Worm (Caenorhabditis elegans): ENCODE results near the gene acly-1.

The acly-1 gene

DNA sequence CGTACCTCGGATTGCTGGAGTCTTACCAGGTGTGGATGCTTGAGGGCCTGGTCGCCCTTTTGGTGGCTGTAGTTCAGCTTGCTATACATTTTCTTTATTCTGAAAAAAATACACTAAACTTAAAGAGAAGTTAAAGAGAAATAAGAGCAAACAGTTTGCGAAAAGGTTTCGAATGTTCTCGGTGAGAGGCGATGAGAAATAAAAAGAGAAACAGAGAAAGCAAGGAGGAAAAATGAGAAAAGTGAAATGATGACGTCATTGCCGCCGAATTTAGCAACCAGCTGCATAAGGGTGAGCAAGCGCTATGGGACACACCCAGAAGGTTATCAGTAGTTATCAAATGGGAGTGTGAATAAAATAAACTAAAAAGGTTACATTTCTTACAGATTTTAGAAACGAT, 25.6 kb upstream of the acly-1 start, which contains the start of gene cebp-1 (continued):
- no peak for TF ChIP-seq nhr-77 (tag; optimal IDR thresholded peaks at IDR 0.05)
- no peak for TF ChIP-seq tbx-2 (tag; optimal IDR thresholded peaks at IDR 0.05)
- TF ChIP-seq xbp-1 (tag; optimal IDR thresholded peaks at IDR 0.05), result no peak
- 0 out of 2 replicates have a peak, but pooled peaks have one; percentile 2 for TF ChIP-seq nhr-19 (GFP tag; conservative IDR thresholded peaks at IDR 0.05)
- TF ChIP-seq zag-1 (tag; optimal IDR thresholded peaks at IDR 0.05), result no peak
- TF ChIP-seq efl-3 (GFP tag; optimal IDR thresholded peaks at IDR 0.05), result no peak
- no peak for TF ChIP-seq aly-2 (tag; optimal IDR thresholded peaks at IDR 0.05)
- TF ChIP-seq mab-9 (GFP tag; IDR thresholded peaks at IDR 0.05), result no peak
- no peak for TF ChIP-seq hlh-17 (GFP tag; optimal IDR thresholded peaks at IDR 0.05; ENCODE audit: borderline replicate concordance)
- no peak for TF ChIP-seq efl-1 (optimal IDR thresholded peaks at IDR 0.05)
- peak in 1 of 2 experiments; percentile 69 for TF ChIP-seq efl-1 (GFP tag; optimal IDR thresholded peaks at IDR 0.05 in 1 of 2)
- TF ChIP-seq nhr-90 (tag; optimal IDR thresholded peaks at IDR 0.05; ENCODE audit: poor library complexity), result no peak
- TF ChIP-seq sup-37 (GFP tag; optimal IDR thresholded peaks at IDR 0.05), result no peak
- TF ChIP-seq isw-1 (GFP tag; IDR thresholded peaks at IDR 0.05), result no peak
- TF ChIP-seq lin-39 (tag; optimal IDR thresholded peaks at IDR 0.05), result no peak
- TF ChIP-seq mep-1 (tag; optimal IDR thresholded peaks at IDR 0.05), result peak; percentile 46
- no peak for TF ChIP-seq fos-1 (tag; optimal IDR thresholded peaks at IDR 0.05)
- no peak for TF ChIP-seq hpl-2 (GFP tag; optimal IDR thresholded peaks at IDR 0.05)
- no peak for TF ChIP-seq sptf-1 (tag; optimal IDR thresholded peaks at IDR 0.05)
- TF ChIP-seq lir-3 (tag; optimal IDR thresholded peaks at IDR 0.05; ENCODE audit: poor library complexity), result no peak
- TF ChIP-seq nhr-71 (tag; optimal IDR thresholded peaks at IDR 0.05), result peak; percentile 19
- no peak for TF ChIP-seq C04F5.9 (tag; optimal IDR thresholded peaks at IDR 0.05)
- peak in 1 of 2 experiments; percentile 0 for TF ChIP-seq lin-35 (GFP tag; optimal IDR thresholded peaks at IDR 0.05)
- TF ChIP-seq C16A3.4 (tag; optimal IDR thresholded peaks at IDR 0.05), result no peak
- no peak for TF ChIP-seq nhr-12 (tag; optimal IDR thresholded peaks at IDR 0.05)
- no peak for TF ChIP-seq ama-1 (optimal IDR thresholded peaks at IDR 0.05)
- TF ChIP-seq blmp-1 (tag; optimal IDR thresholded peaks at IDR 0.05), result peak; percentile 89
- no peak for TF ChIP-seq lin-13 (GFP tag; optimal IDR thresholded peaks at IDR 0.05)
- TF ChIP-seq sox-4 (tag; optimal IDR thresholded peaks at IDR 0.05), result no peak
- no peak for TF ChIP-seq elt-3 (tag; optimal IDR thresholded peaks at IDR 0.05)
- TF ChIP-seq egl-13 (tag; optimal IDR thresholded peaks at IDR 0.05), result no peak
- TF ChIP-seq nhr-28 (tag; optimal IDR thresholded peaks at IDR 0.05), result no peak
- TF ChIP-seq snu-23 (GFP tag; optimal IDR thresholded peaks at IDR 0.05), result no peak
- no peak for TF ChIP-seq ets-5 (GFP tag; IDR thresholded peaks at IDR 0.05)
- no peak for TF ChIP-seq lin-15B (tag; optimal IDR thresholded peaks at IDR 0.05)
- no peak for TF ChIP-seq fkh-4 (tag; optimal IDR thresholded peaks at IDR 0.05; ENCODE audit: borderline replicate concordance)
- no peak for TF ChIP-seq egl-27 (tag; optimal IDR thresholded peaks at IDR 0.05)
- TF ChIP-seq nhr-85 (tag), result no peak
- no peak for TF ChIP-seq hlh-4 (tag; optimal IDR thresholded peaks at IDR 0.05)
- TF ChIP-seq skn-1 (tag; optimal IDR thresholded peaks at IDR 0.05), result peak; percentile 39
- no peak for TF ChIP-seq nhr-20 (tag; optimal IDR thresholded peaks at IDR 0.05)
- no peak for TF ChIP-seq unc-62 (GFP tag; optimal IDR thresholded peaks at IDR 0.05)
- TF ChIP-seq zip-4 (GFP tag; optimal IDR thresholded peaks at IDR 0.05), result no peak
- TF ChIP-seq ceh-82 (tag; optimal IDR thresholded peaks at IDR 0.05), result no peak
- no peak for TF ChIP-seq pax-3 (tag; optimal IDR thresholded peaks at IDR 0.05)
- no peak for TF ChIP-seq alr-1 (tag; optimal IDR thresholded peaks at IDR 0.05; ENCODE audit: borderline replicate concordance)
- TF ChIP-seq elt-2 (tag; optimal IDR thresholded peaks at IDR 0.05), result peak; percentile 21
- TF ChIP-seq ceh-88 (GFP tag; IDR thresholded peaks at IDR 0.05), result no peak
- TF ChIP-seq fkh-8 (tag; optimal IDR thresholded peaks at IDR 0.05), result no peak
- no peak for TF ChIP-seq nhr-11 (tag; optimal IDR thresholded peaks at IDR 0.05)
- no peak for TF ChIP-seq swsn-7 (tag; optimal IDR thresholded peaks at IDR 0.05)
- no peak for TF ChIP-seq nhr-237 (tag; optimal IDR thresholded peaks at IDR 0.05)
- no peak for TF ChIP-seq C34B4.2 (tag; optimal IDR thresholded peaks at IDR 0.05)
- TF ChIP-seq pag-3 (tag; optimal IDR thresholded peaks at IDR 0.05; ENCODE audit: borderline replicate concordance, insufficient read depth), result no peak
